Fruit fly (Drosophila melanogaster) whole organism, embryonic: Measurements from ENCODE around the gene path.

Source experiments
- CG1024 ChIP-seq: fragments of 200-800 bp; sonication (Bioruptor generic); IDR thresholded peaks from 2 replicates; pipeline ENCODE4 v1.3.6; 2022; ENCODE audit warnings: missing biosample characterization, missing genetic modification characterization
- CG10321 ChIP-seq: fragments of 200-800 bp; sonication (Bioruptor generic); IDR thresholded peaks from 2 replicates; pipeline ENCODE4 v1.3.6; 2022; ENCODE audit warnings: missing biosample characterization, missing genetic modification characterization
- CG11093 ChIP-seq: fragments of 200-800 bp; sonication (Bioruptor generic); IDR thresholded peaks from 3 replicates; pipeline ENCODE4 v1.3.6; 2022; ENCODE audit warnings: missing biosample characterization, missing genetic modification characterization
- CG11504 ChIP-seq: fragments of 200-800 bp; sonication (Bioruptor generic); optimal IDR thresholded peaks from 3 replicates; lab custom pipeline; 2019; ENCODE audit warnings: missing biosample characterization, mild to moderate bottlenecking, missing genetic modification characterization, moderate library complexity
- CG11560 ChIP-seq: fragments of 200-800 bp; sonication (Bioruptor generic); IDR thresholded peaks from 3 replicates; pipeline ENCODE4 v1.3.6; 2022; ENCODE audit warnings: missing biosample characterization, missing genetic modification characterization
- CG11696 ChIP-seq: fragments of 200-800 bp; sonication (Bioruptor generic); IDR thresholded peaks from 2 replicates; pipeline ENCODE4 v1.3.6; 2022; ENCODE audit warnings: missing biosample characterization, missing genetic modification characterization
- CG15479 ChIP-seq: fragments of 200-800 bp; sonication (Bioruptor generic); optimal IDR thresholded peaks from 3 replicates; lab custom pipeline; 2019; ENCODE audit warnings: missing biosample characterization, mild to moderate bottlenecking, missing genetic modification characterization, moderate library complexity
- CG1602 ChIP-seq: fragments of 200-800 bp; sonication (Bioruptor generic); optimal IDR thresholded peaks from 3 replicates; lab custom pipeline; 2016; ENCODE audit warnings: missing biosample characterization, missing genetic modification characterization
- CG1792 ChIP-seq: fragments of 200-800 bp; sonication (Bioruptor generic); optimal IDR thresholded peaks from 2 replicates; lab custom pipeline; 2016; ENCODE audit warnings: missing biosample characterization, missing genetic modification characterization
- CG18619 ChIP-seq: fragments of 200-800 bp; sonication (Bioruptor generic); optimal IDR thresholded peaks from 3 replicates; lab custom pipeline; 2017; ENCODE audit warnings: missing biosample characterization, mild to moderate bottlenecking, missing genetic modification characterization
- CG3847 ChIP-seq: fragments of 200-800 bp; sonication (Bioruptor generic); IDR thresholded peaks from 2 replicates; pipeline ENCODE4 v1.3.6; 2022; ENCODE audit warnings: missing biosample characterization, missing genetic modification characterization
- CG4328 ChIP-seq: fragments of 200-800 bp; sonication (Bioruptor generic); optimal IDR thresholded peaks from 3 replicates; lab custom pipeline; 2017; ENCODE audit warnings: missing biosample characterization, missing genetic modification reagents, missing genetic modification characterization
- CG6854 ChIP-seq: fragments of 200-800 bp; sonication (Bioruptor generic); optimal IDR thresholded peaks from 3 replicates; lab custom pipeline; 2017; ENCODE audit warnings: missing biosample characterization, mild to moderate bottlenecking, missing genetic modification characterization
- CG7745 ChIP-seq: fragments of 200-800 bp; sonication (Bioruptor generic); optimal IDR thresholded peaks from 2 replicates; lab custom pipeline; 2018; ENCODE audit warnings: missing biosample characterization, mild to moderate bottlenecking, missing genetic modification characterization, moderate library complexity
- CG9437 ChIP-seq: fragments of 200-800 bp; sonication (Bioruptor generic); optimal IDR thresholded peaks from 2 replicates; lab custom pipeline; 2018; ENCODE audit warnings: missing biosample characterization, mild to moderate bottlenecking, missing genetic modification characterization
- CkIIα-i1 ChIP-seq: fragments of 200-800 bp; sonication (Bioruptor generic); IDR thresholded peaks from 2 replicates; pipeline ENCODE4 v1.3.6; 2022; ENCODE audit warnings: missing biosample characterization, missing genetic modification characterization
- Dfd ChIP-seq, 2 experiments: fragments of >200 bp; optimal IDR thresholded peaks; 2 replicates each; lab custom pipeline; 2017; ENCODE audit warnings: missing biosample characterization in 2 of 2, missing genetic modification characterization in 2 of 2
- Ets97D ChIP-seq: fragments of 200-800 bp; sonication (Bioruptor generic); optimal IDR thresholded peaks from 3 replicates; lab custom pipeline; 2016; ENCODE audit warnings: missing biosample characterization, missing genetic modification characterization
- H15 ChIP-seq: fragments of 200-800 bp; sonication (Bioruptor generic); IDR thresholded peaks from 3 replicates; pipeline ENCODE4 v1.3.6; 2022; ENCODE audit warnings: missing biosample characterization, missing genetic modification characterization
- Hr39 ChIP-seq: fragments of >200 bp; optimal IDR thresholded peaks from 2 replicates; lab custom pipeline; 2017
- Hsf ChIP-seq: fragments of 200-800 bp; sonication (Bioruptor generic); optimal IDR thresholded peaks from 3 replicates; lab custom pipeline; 2016; ENCODE audit warnings: missing biosample characterization, missing genetic modification characterization
- Oli ChIP-seq: fragments of 200-800 bp; sonication (Bioruptor generic); optimal IDR thresholded peaks from 2 replicates; lab custom pipeline; 2018; ENCODE audit warnings: missing biosample characterization, mild to moderate bottlenecking, missing genetic modification characterization, moderate library complexity
- Six4 ChIP-seq: fragments of 200-800 bp; sonication (Bioruptor generic); optimal IDR thresholded peaks from 2 replicates; lab custom pipeline; 2016; ENCODE audit warnings: missing biosample characterization, missing genetic modification characterization
- Sox100B ChIP-seq: fragments of 200-800 bp; sonication (Bioruptor generic); optimal IDR thresholded peaks from 3 replicates; lab custom pipeline; 2018; ENCODE audit warnings: missing biosample characterization, mild to moderate bottlenecking, missing genetic modification characterization
- Spps ChIP-seq: fragments of 200-800 bp; sonication (Bioruptor generic); optimal IDR thresholded peaks from 2 replicates; lab custom pipeline; 2018; ENCODE audit warnings: missing biosample characterization, mild to moderate bottlenecking, missing genetic modification characterization
- Sry-β ChIP-seq: fragments of 200-800 bp; sonication (Bioruptor generic); optimal IDR thresholded peaks from 2 replicates; lab custom pipeline; 2018; ENCODE audit warnings: missing biosample characterization, mild to moderate bottlenecking, missing genetic modification characterization, moderate library complexity
- Tbp ChIP-seq: fragments of >200 bp; optimal IDR thresholded peaks from 2 replicates; lab custom pipeline; 2018; ENCODE audit warnings: missing biosample characterization, missing genetic modification characterization
- al ChIP-seq: fragments of 200-800 bp; sonication (Bioruptor generic); IDR thresholded peaks from 2 replicates; pipeline ENCODE4 v1.3.6; 2022; ENCODE audit warnings: missing biosample characterization, missing genetic modification characterization
- ato ChIP-seq: fragments of 200-800 bp; sonication (Bioruptor generic); IDR thresholded peaks from 2 replicates; pipeline ENCODE4 v1.3.6; 2022; ENCODE audit warnings: missing biosample characterization, missing genetic modification characterization; ENCODE audit not compliant: partially characterized antibody
- cad ChIP-seq: fragments of >200 bp; optimal IDR thresholded peaks from 2 replicates; lab custom pipeline; 2017; ENCODE audit warnings: missing biosample characterization, missing genetic modification characterization
- cas ChIP-seq: fragments of 200-800 bp; sonication (Bioruptor generic); IDR thresholded peaks from 2 replicates; pipeline ENCODE4 v1.3.6; 2022; ENCODE audit warnings: missing biosample characterization, missing genetic modification characterization
- cg ChIP-seq: fragments of 200-800 bp; sonication (Bioruptor generic); optimal IDR thresholded peaks from 3 replicates; lab custom pipeline; 2019; ENCODE audit warnings: missing biosample characterization, mild to moderate bottlenecking, missing genetic modification characterization, moderate library complexity
- crc ChIP-seq: fragments of 200-800 bp; sonication (Bioruptor generic); optimal IDR thresholded peaks from 2 replicates; lab custom pipeline; 2016; ENCODE audit warnings: missing biosample characterization, missing genetic modification characterization
- crp ChIP-seq, 2 experiments: fragments of 200-800 bp; sonication (Bioruptor generic); optimal IDR thresholded peaks; 2 replicates in 1 of 2; 3 replicates in 1 of 2; lab custom pipeline; 2017; ENCODE audit warnings: missing biosample characterization in 2 of 2, missing genetic modification characterization in 2 of 2, mild to moderate bottlenecking in 1 of 2, moderate library complexity in 1 of 2
- disco-r ChIP-seq: fragments of 200-800 bp; sonication (Bioruptor generic); optimal IDR thresholded peaks from 2 replicates; lab custom pipeline; 2016; ENCODE audit warnings: missing biosample characterization, missing genetic modification characterization
- fd102C ChIP-seq: fragments of 200-800 bp; sonication (Bioruptor generic); optimal IDR thresholded peaks from 2 replicates; lab custom pipeline; 2018; ENCODE audit warnings: missing biosample characterization, mild to moderate bottlenecking, missing genetic modification characterization, moderate library complexity
- gem ChIP-seq: fragments of 200-800 bp; sonication (Bioruptor generic); optimal IDR thresholded peaks from 2 replicates; lab custom pipeline; 2019; ENCODE audit warnings: missing biosample characterization, mild to moderate bottlenecking, missing genetic modification characterization, moderate library complexity
- gsb ChIP-seq: fragments of 200-800 bp; sonication (Bioruptor generic); IDR thresholded peaks from 2 replicates; pipeline ENCODE4 v1.3.6; 2022; ENCODE audit warnings: missing biosample characterization, missing genetic modification characterization
- gsb-n ChIP-seq: fragments of 200-800 bp; sonication (Bioruptor generic); optimal IDR thresholded peaks from 3 replicates; lab custom pipeline; 2018; ENCODE audit warnings: missing biosample characterization, mild to moderate bottlenecking, missing genetic modification characterization
- insv ChIP-seq, 2 experiments: fragments of 200-800 bp; sonication (Bioruptor generic); optimal IDR thresholded peaks; 3 replicates each; lab custom pipeline; 2016 to 2018; ENCODE audit warnings: missing biosample characterization in 2 of 2, missing genetic modification characterization in 2 of 2
- lola ChIP-seq, 3 experiments: fragments of >200 bp in 2 of 3; fragments of 200-800 bp in 1 of 3; sonication (Bioruptor generic) in 1 of 3; optimal IDR thresholded peaks; 2 replicates each; lab custom pipeline; 2017 to 2019; ENCODE audit warnings: missing biosample characterization in 3 of 3, missing genetic modification characterization in 3 of 3, mild to moderate bottlenecking in 1 of 3, moderate library complexity in 1 of 3
- mam ChIP-seq: fragments of 200-800 bp; sonication (Bioruptor generic); optimal IDR thresholded peaks from 3 replicates; lab custom pipeline; 2016; ENCODE audit warnings: missing biosample characterization, missing genetic modification characterization
- nerfin-2 ChIP-seq: fragments of 200-800 bp; sonication (Bioruptor generic); IDR thresholded peaks from 2 replicates; pipeline ENCODE4 v1.3.6; 2022; ENCODE audit warnings: missing biosample characterization, missing genetic modification characterization; ENCODE audit not compliant: partially characterized antibody
- nom ChIP-seq: fragments of 200-800 bp; sonication (Bioruptor generic); optimal IDR thresholded peaks from 2 replicates; lab custom pipeline; 2017; ENCODE audit warnings: missing biosample characterization, missing genetic modification characterization, mild to moderate bottlenecking, moderate library complexity, missing genetic modification reagents
- peb ChIP-seq: fragments of 200-800 bp; sonication (Bioruptor generic); IDR thresholded peaks from 2 replicates; pipeline ENCODE4 v1.3.6; 2022; ENCODE audit warnings: missing biosample characterization, missing genetic modification characterization
- row ChIP-seq: fragments of 200-800 bp; sonication (Bioruptor generic); IDR thresholded peaks from 3 replicates; pipeline ENCODE4 v1.3.6; 2022; ENCODE audit warnings: missing biosample characterization, missing genetic modification characterization
- schlank ChIP-seq: fragments of 200-800 bp; sonication (Bioruptor generic); optimal IDR thresholded peaks from 2 replicates; lab custom pipeline; 2018; ENCODE audit warnings: missing biosample characterization, mild to moderate bottlenecking, missing genetic modification characterization
- sima ChIP-seq: fragments of 200-800 bp; sonication (Bioruptor generic); optimal IDR thresholded peaks from 2 replicates; lab custom pipeline; 2016; ENCODE audit warnings: missing biosample characterization, missing genetic modification characterization
- stwl ChIP-seq: fragments of 200-800 bp; sonication (Bioruptor generic); optimal IDR thresholded peaks from 3 replicates; lab custom pipeline; 2018; ENCODE audit warnings: missing biosample characterization, mild to moderate bottlenecking, missing genetic modification characterization, moderate library complexity
- tap ChIP-seq: fragments of 200-800 bp; optimal IDR thresholded peaks from 3 replicates; lab custom pipeline; 2019; ENCODE audit warnings: missing biosample characterization, mild to moderate bottlenecking, missing genetic modification characterization, moderate library complexity

Gene path

DNA sequence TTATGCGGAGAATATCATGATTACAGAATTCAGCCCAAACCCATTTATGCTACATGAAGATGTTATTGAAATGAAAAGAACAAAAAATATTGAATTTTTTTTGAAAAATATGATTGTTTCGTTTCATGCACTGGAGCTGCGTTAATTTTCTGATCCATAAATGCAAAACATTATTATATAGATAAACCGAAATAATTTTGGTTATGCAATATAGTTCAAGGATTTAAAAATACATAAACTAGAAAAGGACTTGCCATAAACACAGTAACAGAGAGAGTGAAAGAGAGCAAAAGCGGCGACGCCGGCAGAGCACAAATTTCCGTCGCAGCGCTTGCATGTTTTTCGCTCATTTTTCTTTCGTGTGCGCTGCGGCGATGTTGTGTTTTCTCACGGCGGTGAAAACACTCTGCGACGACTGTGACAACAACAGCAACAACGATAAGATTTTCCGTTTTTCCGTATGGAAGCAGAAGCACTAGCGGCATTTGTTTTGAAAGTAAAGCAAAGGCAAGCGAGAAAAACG lies 42.8 kb downstream of the path start (continued):
- TF ChIP-seq schlank (tag; lab: Kevin White, UChicago) (peak; percentile 72), H15 (GFP tag; lab: Robert Waterston, UW) (peak; percentile 58; the same call in 1 of the 3 replicates), CG11093 (GFP tag; lab: Robert Waterston, UW) (0 out of 3 replicates have a peak, but pooled peaks have one; percentile 26), CG11696 (GFP tag; lab: Robert Waterston, UW) (peak; percentile 35; the same call in 1 of the 2 replicates), lola (GFP tag; optimal IDR thresholded peaks at IDR 0.05; lab: Kevin White, UChicago) (peak in 1 of 3 experiments; percentile 96), Six4 (peak; percentile 86), Ets97D (peak; percentile 45), CG18619 (GFP tag; lab: Kevin White, UChicago) (peak; percentile 84), CG3847 (GFP tag; lab: Robert Waterston, UW) (peak; percentile 58; the same call in 1 of the 2 replicates), crp (GFP tag; optimal IDR thresholded peaks at IDR 0.05; lab: Kevin White, UChicago) (peak in 1 of 2 experiments; percentile 21), tap (tag; lab: Kevin White, UChicago) (peak; percentile 86), nom (GFP tag; lab: Kevin White, UChicago) (peak; percentile 77), Dfd (GFP tag; optimal IDR thresholded peaks at IDR 0.05; lab: Kevin White, UChicago) (no peak), CG15479 (GFP tag; lab: Kevin White, UChicago) (peak; percentile 76), Tbp (GFP tag; lab: Kevin White, UChicago) (no peak), Sry-β (peak; percentile 54), Sox100B (GFP tag; lab: Kevin White, UChicago) (peak; percentile 94), CG9437 (peak; percentile 85), CG6854 (GFP tag; lab: Kevin White, UChicago) (peak; percentile 92), CG11560 (tag; lab: Robert Waterston, UW) (0 out of 3 replicates have a peak, but pooled peaks have one; percentile 28), CG10321 (GFP tag; lab: Robert Waterston, UW) (peak; percentile 10; the same call in 1 of the 2 replicates), peb (GFP tag; lab: Robert Waterston, UW) (0 out of 2 replicates have a peak, but pooled peaks have one; percentile 38), crc (GFP tag; lab: Kevin White, UChicago) (peak; percentile 63), CG1792 (GFP tag; lab: Kevin White, UChicago) (peak; percentile 41), insv (GFP tag; optimal IDR thresholded peaks at IDR 0.05; lab: Kevin White, UChicago) (peak in 1 of 2 experiments; percentile 63), row (GFP tag; lab: Robert Waterston, UW) (peak; percentile 96), cg (GFP tag; lab: Kevin White, UChicago) (no peak), Oli (tag; lab: Kevin White, UChicago) (peak; percentile 87), CG1602 (GFP tag; lab: Kevin White, UChicago) (peak; percentile 75), gsb (GFP tag; lab: Robert Waterston, UW) (no peak), mam (GFP tag; lab: Kevin White, UChicago) (peak; percentile 63), disco-r (GFP tag; lab: Kevin White, UChicago) (peak; percentile 59), sima (no peak), ato (GFP tag; lab: Robert Waterston, UW) (no peak), gem (peak; percentile 97), CG4328 (GFP tag; lab: Kevin White, UChicago) (peak; percentile 88), CG7745 (no peak), al (GFP tag; lab: Robert Waterston, UW) (peak; percentile 53; the same call in 1 of the 2 replicates), gsb-n (tag; lab: Kevin White, UChicago) (peak; percentile 91), cad (GFP tag; lab: Kevin White, UChicago) (no peak), Spps (peak; percentile 91), stwl (tag; lab: Kevin White, UChicago) (peak; percentile 12), nerfin-2 (no peak), fd102C (GFP tag; lab: Kevin White, UChicago) (peak; percentile 37), CG1024 (GFP tag; lab: Robert Waterston, UW) (peak; percentile 9; the same call in 1 of the 2 replicates), Hr39 (lab: Kevin White, UChicago) (no peak), cas (GFP tag; lab: Robert Waterston, UW) (0 out of 2 replicates have a peak, but pooled peaks have one; percentile 37), CkIIα-i1 (no peak), CG11504 (peak; percentile 92), Hsf (GFP tag; lab: Kevin White, UChicago) (peak; percentile 86)
